Worm (Caenorhabditis elegans): ENCODE measurements around the gene T09A12.8.
A peak's percentile ranks its signal among the peaks of the same experiment; 100 is the strongest.

Gene T09A12.8

DNA sequence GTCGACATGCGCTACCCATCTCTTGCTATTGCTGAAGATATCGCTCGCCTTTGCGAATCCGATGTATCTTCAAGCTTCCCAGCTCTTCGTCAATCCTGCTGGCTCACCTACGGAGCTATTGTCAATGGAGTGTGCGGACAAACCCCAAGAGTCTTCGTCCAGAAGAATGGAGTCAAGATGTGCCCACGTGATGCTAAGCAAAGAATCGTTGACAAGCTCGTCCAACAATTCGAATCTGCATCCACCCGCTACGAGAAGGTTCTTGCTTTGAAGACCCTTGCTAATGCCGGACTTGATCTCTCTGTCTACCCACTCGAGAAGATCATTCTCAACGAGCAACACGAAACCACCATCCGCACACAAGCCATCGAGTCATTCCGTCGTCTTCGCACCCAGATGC lies 19.2 kb upstream of the T09A12.8 start:
- TF ChIP-seq nhr-10 (tag; optimal IDR thresholded peaks at IDR 0.05) (no peak), ztf-11 (tag; optimal IDR thresholded peaks at IDR 0.05) (no peak), nhr-25 (tag; optimal IDR thresholded peaks at IDR 0.05) (no peak), unc-55 (GFP tag; optimal IDR thresholded peaks at IDR 0.05) (no peak), Y55F3AM.14 (GFP tag; optimal IDR thresholded peaks at IDR 0.05) (no peak), ztf-4 (tag; optimal IDR thresholded peaks at IDR 0.05) (no peak), nhr-77 (tag; optimal IDR thresholded peaks at IDR 0.05) (no peak), nhr-237 (tag; optimal IDR thresholded peaks at IDR 0.05) (no peak), nhr-11 (tag; optimal IDR thresholded peaks at IDR 0.05) (no peak), ceh-16 (tag; optimal IDR thresholded peaks at IDR 0.05) (no peak), alr-1 (tag; optimal IDR thresholded peaks at IDR 0.05) (no peak), sma-9 (GFP tag; optimal IDR thresholded peaks at IDR 0.05) (no peak), sma-9 (tag; optimal IDR thresholded peaks at IDR 0.05) (no peak)

DNA sequence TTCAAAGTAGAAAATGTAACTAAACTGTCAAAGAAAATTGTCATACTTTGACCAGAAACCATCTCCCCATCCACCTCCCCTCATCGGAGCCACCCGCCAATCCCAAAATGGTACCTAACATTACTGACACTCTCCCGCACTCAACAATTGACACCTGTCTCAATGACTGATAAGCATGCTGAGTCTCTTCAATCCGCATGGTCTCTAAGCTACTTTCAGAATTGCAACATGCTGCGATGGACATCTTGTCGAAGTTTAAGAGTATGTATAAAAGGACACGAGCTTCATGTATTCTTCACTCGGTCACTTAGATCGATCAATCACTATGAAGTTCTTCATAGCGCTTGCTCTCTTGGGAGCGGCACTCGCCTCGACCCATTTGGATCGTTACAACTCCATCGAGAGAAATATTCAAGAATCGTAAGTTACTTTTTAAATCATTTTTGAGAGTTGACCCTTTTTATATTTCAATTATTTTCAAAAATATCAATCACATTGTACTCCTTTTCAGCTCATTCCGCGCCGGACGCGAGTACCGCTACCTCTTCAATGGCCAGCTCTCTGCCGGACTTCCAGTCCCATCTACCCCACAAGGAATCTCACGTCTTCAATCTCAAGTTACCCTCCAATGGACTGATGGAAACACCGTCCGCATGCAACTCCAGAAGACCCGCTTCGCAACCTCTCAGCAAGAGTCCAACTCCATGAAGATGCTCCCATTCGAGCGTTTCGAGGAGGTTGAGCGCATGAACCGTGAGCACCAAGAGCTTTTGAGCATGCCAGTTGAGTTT lies 17.5 kb upstream of the T09A12.8 start, which contains the start of gene vit-6:
Gene vit-6 (plus strand): TSS at position 310 of the 791 bp plus-strand sequence.
- TF ChIP-seq fos-1 (tag; optimal IDR thresholded peaks at IDR 0.05) = no peak
- TF ChIP-seq elt-3 (tag; optimal IDR thresholded peaks at IDR 0.05) = no peak
- TF ChIP-seq crh-2 (tag; optimal IDR thresholded peaks at IDR 0.05) = no peak
- TF ChIP-seq lin-13 (GFP tag; optimal IDR thresholded peaks at IDR 0.05) = no peak
- no peak for TF ChIP-seq lin-11 (tag; optimal IDR thresholded peaks at IDR 0.05)
- no peak for TF ChIP-seq C34F6.9 (tag; optimal IDR thresholded peaks at IDR 0.05)
- TF ChIP-seq nhr-237 (tag; optimal IDR thresholded peaks at IDR 0.05) = no peak
- TF ChIP-seq F13H6.1 (tag; optimal IDR thresholded peaks at IDR 0.05) = no peak
- no peak for TF ChIP-seq nhr-11 (tag; optimal IDR thresholded peaks at IDR 0.05)
- TF ChIP-seq ztf-11 (tag; optimal IDR thresholded peaks at IDR 0.05) = no peak

DNA sequence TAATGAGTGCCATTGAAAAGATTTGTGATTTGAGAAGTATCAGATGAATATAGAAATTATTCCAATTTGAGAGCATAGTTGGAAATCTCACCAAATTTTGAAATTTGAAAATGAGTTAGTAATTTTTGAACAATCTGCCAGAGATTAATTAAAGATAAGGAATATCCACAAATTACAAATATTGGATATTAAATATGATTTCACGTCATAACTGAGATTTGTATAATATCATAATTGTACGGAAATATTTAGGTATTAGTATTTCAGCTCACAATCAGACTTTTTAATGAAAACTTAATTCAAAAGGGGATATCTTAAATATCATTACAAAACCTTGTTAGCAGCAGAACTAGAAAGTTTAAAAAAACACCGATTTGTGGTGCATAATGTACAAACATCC lies 16.4 kb upstream of the T09A12.8 start, which contains the start of gene K07H8.7:
Gene K07H8.7 (minus strand): TSS at position 101 of the 400 bp plus-strand sequence.
- TF ChIP-seq nhr-21 (tag; optimal IDR thresholded peaks at IDR 0.05) (no peak), nhr-237 (tag; optimal IDR thresholded peaks at IDR 0.05) (no peak), C34F6.9 (tag; optimal IDR thresholded peaks at IDR 0.05) (no peak), nhr-10 (tag; optimal IDR thresholded peaks at IDR 0.05) (no peak)

DNA sequence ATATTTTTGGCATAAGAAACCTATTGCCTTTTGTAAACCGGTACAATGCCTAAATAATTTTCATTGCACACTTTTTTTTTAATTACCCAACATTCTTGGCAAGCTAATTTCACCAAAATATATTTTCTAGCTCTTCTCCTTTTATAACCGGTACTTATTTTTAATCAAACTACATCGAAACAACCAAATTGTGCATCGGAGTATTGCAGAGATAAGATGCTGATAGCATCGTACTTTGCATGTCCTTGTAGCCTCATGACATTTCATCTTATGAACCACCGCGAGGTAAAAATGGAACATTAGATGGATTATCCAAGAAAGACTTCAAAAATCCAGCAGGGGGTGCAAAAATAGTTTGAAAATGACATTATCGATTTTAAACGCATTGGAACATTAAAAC lies 11.7 kb upstream of the T09A12.8 start:
- peak; percentile 89 for TF ChIP-seq elt-1 (tag; optimal IDR thresholded peaks at IDR 0.05)
- no peak for TF ChIP-seq unc-39 (tag; optimal IDR thresholded peaks at IDR 0.05)
- peak; percentile 54 for TF ChIP-seq sma-9 (GFP tag; optimal IDR thresholded peaks at IDR 0.05)
- no peak for TF ChIP-seq sma-9 (tag; optimal IDR thresholded peaks at IDR 0.05)
- TF ChIP-seq fos-1 (tag; optimal IDR thresholded peaks at IDR 0.05) = peak; percentile 37
- no peak for TF ChIP-seq ztf-11 (tag; optimal IDR thresholded peaks at IDR 0.05)
- no peak for TF ChIP-seq nhr-10 (tag; optimal IDR thresholded peaks at IDR 0.05)
- TF ChIP-seq crh-2 (tag; optimal IDR thresholded peaks at IDR 0.05) = no peak
- TF ChIP-seq ama-1 (optimal IDR thresholded peaks at IDR 0.05) = no peak

DNA sequence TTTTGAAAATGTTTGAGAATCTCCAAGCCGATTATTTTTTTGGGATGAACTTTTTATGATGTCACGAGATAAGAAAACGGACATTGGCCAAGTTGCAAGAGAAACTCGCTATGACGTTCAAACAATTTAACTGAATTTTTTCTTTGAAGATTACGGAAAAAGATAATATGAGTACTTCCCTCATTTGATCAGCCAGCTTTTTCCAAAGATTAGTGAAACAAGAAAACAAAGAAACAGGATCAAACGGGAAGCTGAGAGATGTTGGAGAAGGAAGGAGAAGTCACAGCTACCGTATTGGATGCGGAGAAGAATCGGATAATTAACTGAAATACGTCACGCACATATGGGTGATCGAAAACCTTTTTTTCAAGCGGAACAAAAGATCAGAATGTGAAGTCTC lies 10.7 kb upstream of the T09A12.8 start:
- no peak for TF ChIP-seq unc-62 (GFP tag; optimal IDR thresholded peaks at IDR 0.05)
- no peak for TF ChIP-seq gmeb-1 (tag; optimal IDR thresholded peaks at IDR 0.05)
- peak in 1 of 2 experiments; percentile 0 for TF ChIP-seq lsy-2 (tag; optimal IDR thresholded peaks at IDR 0.05)
- no peak for TF ChIP-seq mbf-1 (tag; optimal IDR thresholded peaks at IDR 0.05)
- no peak for TF ChIP-seq C34F6.9 (tag; optimal IDR thresholded peaks at IDR 0.05)
- TF ChIP-seq nhr-21 (tag; optimal IDR thresholded peaks at IDR 0.05) = peak; percentile 51

DNA sequence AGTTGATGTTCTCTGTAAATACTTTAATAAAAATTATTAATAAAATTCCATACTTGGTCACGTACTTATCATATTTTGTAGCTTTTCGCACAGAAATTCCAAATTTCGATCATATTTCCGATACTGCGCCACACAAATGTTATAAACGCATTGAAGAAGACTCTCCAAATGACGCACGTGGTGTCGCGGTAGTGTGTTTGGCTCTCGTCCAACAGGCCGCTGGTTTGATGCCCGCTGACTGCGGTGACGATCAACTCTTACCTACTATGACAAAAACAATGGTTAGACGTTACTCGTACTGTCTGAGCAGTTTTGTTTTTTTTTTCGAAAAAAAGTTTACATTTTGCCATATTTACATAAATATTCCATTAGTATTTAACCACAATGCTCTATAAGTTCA lies 9.4 kb upstream of the T09A12.8 start:
- TF ChIP-seq egl-27 (tag; optimal IDR thresholded peaks at IDR 0.05) (no peak), ZK546.5 (tag; optimal IDR thresholded peaks at IDR 0.05) (no peak), R02D3.7 (tag; optimal IDR thresholded peaks at IDR 0.05) (no peak), crh-2 (tag; optimal IDR thresholded peaks at IDR 0.05) (peak; percentile 58), lin-39 (tag; optimal IDR thresholded peaks at IDR 0.05) (no peak), snpc-4 (tag; optimal IDR thresholded peaks at IDR 0.05) (no peak), sma-3 (GFP tag; optimal IDR thresholded peaks at IDR 0.05) (peak; percentile 56), fos-1 (tag; optimal IDR thresholded peaks at IDR 0.05) (peak; percentile 66), nhr-23 (tag; optimal IDR thresholded peaks at IDR 0.05) (no peak), nhr-21 (tag; optimal IDR thresholded peaks at IDR 0.05) (peak; percentile 77), ztf-11 (tag; optimal IDR thresholded peaks at IDR 0.05) (no peak), nhr-11 (tag; optimal IDR thresholded peaks at IDR 0.05) (no peak), nhr-12 (tag; optimal IDR thresholded peaks at IDR 0.05) (no peak), lsy-2 (tag; optimal IDR thresholded peaks at IDR 0.05) (peak; percentile 45 to 65), peb-1 (tag; optimal IDR thresholded peaks at IDR 0.05) (no peak), dmd-4 (tag; optimal IDR thresholded peaks at IDR 0.05) (no peak), ama-1 (optimal IDR thresholded peaks at IDR 0.05) (no peak), nhr-237 (tag; optimal IDR thresholded peaks at IDR 0.05) (no peak), nhr-25 (tag; optimal IDR thresholded peaks at IDR 0.05) (peak; percentile 26), nhr-6 (tag; optimal IDR thresholded peaks at IDR 0.05) (no peak), zag-1 (tag; optimal IDR thresholded peaks at IDR 0.05) (no peak), alr-1 (tag; optimal IDR thresholded peaks at IDR 0.05) (no peak), skn-1 (tag; optimal IDR thresholded peaks at IDR 0.05) (peak; percentile 18), nhr-77 (tag; optimal IDR thresholded peaks at IDR 0.05) (no peak), sma-9 (GFP tag; optimal IDR thresholded peaks at IDR 0.05) (peak; percentile 75), sma-9 (tag; optimal IDR thresholded peaks at IDR 0.05) (no peak), gmeb-1 (tag; optimal IDR thresholded peaks at IDR 0.05) (peak; percentile 53)

All from whole organism, L2 larva.